Worm (Caenorhabditis elegans) whole organism, L4/young adult: ENCODE results near the gene T04B2.7.

Experiments used
- dao-5 ChIP-seq: sonication (generic microtip); optimal IDR thresholded peaks from 2 replicates; lab custom pipeline; 2016; ENCODE audit warnings: missing genotype, missing genetic modification characterization, moderate library complexity, missing compliant biosample characterization
- him-1 ChIP-seq: sonication (generic microtip); optimal IDR thresholded peaks from 2 replicates; lab custom pipeline; 2016; ENCODE audit warnings: missing genotype, missing genetic modification reagents, missing genetic modification characterization, missing compliant biosample characterization

DNA sequence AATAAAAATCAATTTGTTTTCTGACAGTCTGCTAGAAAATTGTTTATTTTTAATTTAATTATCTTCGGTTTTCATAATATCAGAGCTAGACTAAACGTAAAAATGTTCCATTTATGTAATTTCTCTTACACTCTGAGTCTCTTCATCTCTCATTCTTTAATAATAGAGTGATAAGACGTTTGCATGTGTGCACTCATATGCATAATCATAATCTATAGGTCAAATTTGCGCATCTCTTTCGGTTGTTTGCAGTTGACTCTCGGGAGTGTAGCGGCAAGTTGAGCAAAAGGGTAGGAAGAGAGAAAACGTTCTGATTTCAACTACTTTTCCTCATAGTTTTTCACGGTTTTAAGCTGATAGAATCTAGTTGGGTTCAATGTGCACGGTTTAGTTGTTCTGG, 10.4 kb upstream of the T04B2.7 start:
- no peak for TF ChIP-seq him-1
- no peak for TF ChIP-seq dao-5
